Fruit fly (Drosophila melanogaster): ENCODE data around the gene Ugt36A1.

The Ugt36A1 gene

DNA sequence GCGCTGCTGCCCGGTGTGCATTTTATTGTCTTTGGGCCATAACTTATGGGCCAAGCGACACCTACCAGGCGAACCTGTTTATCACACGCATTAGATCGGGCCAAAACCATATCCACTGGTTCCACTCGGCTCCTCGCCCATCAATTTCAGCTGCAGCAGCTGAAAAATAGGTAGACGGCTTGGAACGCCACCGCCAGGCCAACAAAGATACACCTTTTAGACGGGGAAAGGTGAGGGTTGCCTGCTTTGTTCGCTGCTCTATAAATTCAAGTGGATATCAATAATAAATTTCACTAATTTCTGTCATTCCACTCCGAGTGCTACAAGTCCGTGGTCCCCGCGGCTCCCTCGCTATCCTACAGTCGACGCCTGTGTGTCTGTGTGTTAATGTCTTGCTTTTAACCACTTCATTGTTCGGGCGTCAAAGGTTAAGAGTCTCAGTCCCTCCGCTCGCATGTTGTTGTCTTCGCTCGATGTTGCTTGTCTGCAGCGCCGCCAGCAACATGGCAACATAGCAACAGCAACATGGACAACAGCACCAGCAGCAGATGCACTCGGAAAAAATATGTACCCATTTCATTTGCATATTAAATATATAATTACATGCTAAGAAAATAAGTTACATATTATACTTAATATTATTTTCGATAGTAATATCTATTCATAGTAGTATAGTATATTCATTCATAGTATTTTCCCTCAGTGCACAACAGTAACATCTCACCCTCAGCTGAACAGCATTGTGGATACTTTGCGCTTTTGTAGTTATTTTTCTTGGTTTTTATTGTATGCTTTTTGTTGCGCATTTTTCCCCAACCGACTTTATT is 30.8 kb upstream of the Ugt36A1 start (continued):
- peak; percentile 10 for TF ChIP-seq sug (tag; optimal IDR thresholded peaks at IDR 0.05)
- TF ChIP-seq ci (GFP tag; IDR thresholded peaks at IDR 0.05), result peak; percentile 88
- peak; percentile 82 for TF ChIP-seq tin (GFP tag; optimal IDR thresholded peaks at IDR 0.05)
- TF ChIP-seq psq (GFP tag; optimal IDR thresholded peaks at IDR 0.05), result peak; percentile 45
- no peak for TF ChIP-seq sna (GFP tag; IDR thresholded peaks at IDR 0.05; ENCODE audit: partially characterized antibody)
- peak; percentile 63 for TF ChIP-seq CG9437 (GFP tag; optimal IDR thresholded peaks at IDR 0.05)
- TF ChIP-seq trem (tag; optimal IDR thresholded peaks at IDR 0.05), result peak; percentile 89
- no peak for TF ChIP-seq sd (tag; optimal IDR thresholded peaks at IDR 0.05)
- no peak for TF ChIP-seq Dref (GFP tag; IDR thresholded peaks at IDR 0.05)
- TF ChIP-seq CG6683 (GFP tag; optimal IDR thresholded peaks at IDR 0.05), result no peak
- no peak for TF ChIP-seq Bgb (GFP tag; IDR thresholded peaks at IDR 0.05; ENCODE audit: partially characterized antibody)
- TF ChIP-seq phol (tag; optimal IDR thresholded peaks at IDR 0.05), result peak; percentile 91
- peak; percentile 93 for TF ChIP-seq gem (tag; optimal IDR thresholded peaks at IDR 0.05)
- no peak for TF ChIP-seq CG16813 (GFP tag; IDR thresholded peaks at IDR 0.05; ENCODE audit: partially characterized antibody)
- TF ChIP-seq CG17328 (GFP tag; IDR thresholded peaks at IDR 0.05), result peak; percentile 91
- TF ChIP-seq cwo (GFP tag; optimal IDR thresholded peaks at IDR 0.05), result peak; percentile 12
- peak; percentile 34 for TF ChIP-seq CG7987 (GFP tag; optimal IDR thresholded peaks at IDR 0.05)
- peak; percentile 61; the same call in 1 of the 2 replicates for TF ChIP-seq CG32767 (GFP tag; IDR thresholded peaks at IDR 0.05)
- TF ChIP-seq CG16863 (GFP tag; optimal IDR thresholded peaks at IDR 0.05), result no peak
- peak; percentile 66 for TF ChIP-seq bcd (GFP tag; optimal IDR thresholded peaks at IDR 0.05)
- peak; percentile 70 for TF ChIP-seq dysf (GFP tag; IDR thresholded peaks at IDR 0.05)
- peak; percentile 54 for TF ChIP-seq dimm (GFP tag; IDR thresholded peaks at IDR 0.05)
- TF ChIP-seq pfk (GFP tag; optimal IDR thresholded peaks at IDR 0.05), result no peak
- TF ChIP-seq pnt (GFP tag; optimal IDR thresholded peaks at IDR 0.05), result no peak
- no peak for TF ChIP-seq CG10274 (GFP tag; optimal IDR thresholded peaks at IDR 0.05)
- peak; percentile 92 for TF ChIP-seq CG6689 (GFP tag; IDR thresholded peaks at IDR 0.05)
- TF ChIP-seq gcm (GFP tag; optimal IDR thresholded peaks at IDR 0.05), result peak; percentile 88
- no peak for TF ChIP-seq CG6854 (GFP tag; optimal IDR thresholded peaks at IDR 0.05)
- TF ChIP-seq CG12155 (GFP tag; optimal IDR thresholded peaks at IDR 0.05), result peak; percentile 51
- TF ChIP-seq MTF-1 (GFP tag; optimal IDR thresholded peaks at IDR 0.05; ENCODE audit: borderline replicate concordance), result peak; percentile 53
- peak; percentile 96 for TF ChIP-seq Xrp1 (GFP tag; IDR thresholded peaks at IDR 0.05)
- TF ChIP-seq CG16779 (GFP tag; IDR thresholded peaks at IDR 0.05), result no peak
- TF ChIP-seq dmrt11E (tag; optimal IDR thresholded peaks at IDR 0.05), result peak; percentile 97
- peak; percentile 29 for TF ChIP-seq BtbVII (GFP tag; optimal IDR thresholded peaks at IDR 0.05)
- TF ChIP-seq esg (GFP tag; conservative IDR thresholded peaks at IDR 0.05), result no peak
- peak; percentile 87 for TF ChIP-seq Sox100B (GFP tag; optimal IDR thresholded peaks at IDR 0.05)
- peak in 1 of 2 experiments; percentile 93 for TF ChIP-seq Hr78 (GFP tag; optimal IDR thresholded peaks at IDR 0.05)
- TF ChIP-seq CG18619 (GFP tag; optimal IDR thresholded peaks at IDR 0.05), result peak; percentile 44
- TF ChIP-seq HLH3B (GFP tag; IDR thresholded peaks at IDR 0.05), result peak; percentile 87
- TF ChIP-seq jing (GFP tag; optimal IDR thresholded peaks at IDR 0.05), result peak; percentile 47
- peak; percentile 43 for TF ChIP-seq nau (GFP tag; optimal IDR thresholded peaks at IDR 0.05)
- peak; percentile 65 for TF ChIP-seq CG15011 (GFP tag; optimal IDR thresholded peaks at IDR 0.05)
- TF ChIP-seq btn (GFP tag; optimal IDR thresholded peaks at IDR 0.05), result no peak
- TF ChIP-seq jumu (GFP tag; optimal IDR thresholded peaks at IDR 0.05), result no peak
- TF ChIP-seq hb (GFP tag; IDR thresholded peaks at IDR 0.05; ENCODE audit: partially characterized antibody), result no peak
- TF ChIP-seq Dp (GFP tag; optimal IDR thresholded peaks at IDR 0.05), result no peak
- no peak for TF ChIP-seq ab (GFP tag; optimal IDR thresholded peaks at IDR 0.05)
- TF ChIP-seq CG17612 (GFP tag; IDR thresholded peaks at IDR 0.05), result no peak
